Fruit fly (Drosophila melanogaster): ENCODE data around the gene Or24a.

Gene Or24a

dm6 chr2L:4197143-4197912 is 31.4 kb upstream of the Or24a start:
- TF ChIP-seq CG9609 (GFP tag; optimal IDR thresholded peaks at IDR 0.05) (no peak), gro (GFP tag; optimal IDR thresholded peaks at IDR 0.05) (no peak), PHDP (tag; optimal IDR thresholded peaks at IDR 0.05) (peak; percentile 5), Blimp-1 (GFP tag; optimal IDR thresholded peaks at IDR 0.05) (peak; percentile 94), CG15269 (tag; optimal IDR thresholded peaks at IDR 0.05) (peak; percentile 2), ATbp (GFP tag; optimal IDR thresholded peaks at IDR 0.05) (peak; percentile 36), tin (GFP tag; optimal IDR thresholded peaks at IDR 0.05) (no peak), ERR (GFP tag; optimal IDR thresholded peaks at IDR 0.05) (peak; percentile 99), dati (GFP tag; IDR thresholded peaks at IDR 0.05) (no peak), D (optimal IDR thresholded peaks at IDR 0.05) (no peak), D (GFP tag; optimal IDR thresholded peaks at IDR 0.05) (no peak), YL-1 (GFP tag; optimal IDR thresholded peaks at IDR 0.05) (peak; percentile 39), CG12299 (tag; optimal IDR thresholded peaks at IDR 0.05) (peak; percentile 11), CG11398 (GFP tag; optimal IDR thresholded peaks at IDR 0.05) (no peak), lilli (GFP tag; optimal IDR thresholded peaks at IDR 0.05) (no peak), Vsx1 (GFP tag; optimal IDR thresholded peaks at IDR 0.05) (peak; percentile 31), sug (tag; optimal IDR thresholded peaks at IDR 0.05) (peak; percentile 87), kni (GFP tag; optimal IDR thresholded peaks at IDR 0.05) (peak; percentile 18), crol (GFP tag; IDR thresholded peaks at IDR 0.05) (peak; percentile 35; the same call in 1 of the 2 replicates), Dp (GFP tag; optimal IDR thresholded peaks at IDR 0.05) (no peak), Dbx (GFP tag; IDR thresholded peaks at IDR 0.05) (no peak), CG15479 (GFP tag; optimal IDR thresholded peaks at IDR 0.05) (peak; percentile 10), yki (optimal IDR thresholded peaks at IDR 0.05) (peak; percentile 75), unc-4 (GFP tag; IDR thresholded peaks at IDR 0.05; ENCODE audit: partially characterized antibody) (peak; percentile 27; the same call in 1 of the 2 replicates), Med (GFP tag) (peak; percentile 78), CG3065 (GFP tag; optimal IDR thresholded peaks at IDR 0.05) (peak; percentile 50), CTCF (GFP tag; optimal IDR thresholded peaks at IDR 0.05) (peak; percentile 22), ftz-f1 (GFP tag; optimal IDR thresholded peaks at IDR 0.05) (peak; percentile 90), CG2120 (GFP tag; optimal IDR thresholded peaks at IDR 0.05) (peak; percentile 4), Trl (optimal IDR thresholded peaks at IDR 0.05) (peak; percentile 93 to 99), Trl (GFP tag; optimal IDR thresholded peaks at IDR 0.05) (peak; percentile 44), Chrac-16 (GFP tag; optimal IDR thresholded peaks at IDR 0.05) (no peak), Meics (GFP tag; optimal IDR thresholded peaks at IDR 0.05) (no peak), HHEX (GFP tag; optimal IDR thresholded peaks at IDR 0.05) (peak; percentile 35), CG11695 (GFP tag; IDR thresholded peaks at IDR 0.05) (0 out of 3 replicates have a peak, but pooled peaks have one; percentile 18), scrt (GFP tag; optimal IDR thresholded peaks at IDR 0.05) (peak; percentile 79), CG18599 (GFP tag; optimal IDR thresholded peaks at IDR 0.05) (peak; percentile 20), chn (GFP tag; optimal IDR thresholded peaks at IDR 0.05) (peak; percentile 15), Doc3 (GFP tag; IDR thresholded peaks at IDR 0.05; ENCODE audit: partially characterized antibody) (peak; percentile 54; the same call in 1 of the 3 replicates), CG5180 (GFP tag; optimal IDR thresholded peaks at IDR 0.05) (peak; percentile 10), chinmo (GFP tag; IDR thresholded peaks at IDR 0.05; ENCODE audit: partially characterized antibody) (peak; percentile 94; the same call in 2 of the 4 replicates), sqz (GFP tag; optimal IDR thresholded peaks at IDR 0.05) (peak; percentile 80), lbe (GFP tag; optimal IDR thresholded peaks at IDR 0.05) (peak; percentile 49), cato (GFP tag; optimal IDR thresholded peaks at IDR 0.05; ENCODE audit: borderline replicate concordance) (no peak), sr (GFP tag; IDR thresholded peaks at IDR 0.05) (peak; percentile 92), shn (GFP tag; optimal IDR thresholded peaks at IDR 0.05) (peak; percentile 4), CG13894 (tag; optimal IDR thresholded peaks at IDR 0.05) (peak; percentile 60), az2 (GFP tag; optimal IDR thresholded peaks at IDR 0.05) (no peak), Atf-2 (GFP tag; optimal IDR thresholded peaks at IDR 0.05) (no peak), tna (GFP tag; IDR thresholded peaks at IDR 0.05; ENCODE audit: partially characterized antibody) (0 out of 2 replicates have a peak, but pooled peaks have one; percentile 21)
